Fruit fly (Drosophila melanogaster) whole organism, pupa: ENCODE results near the gene HipHop.

Source experiments
- CG10348 ChIP-seq: fragments of 200-800 bp; sonication (Bioruptor generic); IDR thresholded peaks from 2 replicates; pipeline ENCODE4 v1.3.6; 2022; ENCODE audit warnings: missing biosample characterization, missing genetic modification characterization
- CG12605 ChIP-seq: fragments of 200-800 bp; sonication (Bioruptor generic); IDR thresholded peaks from 2 replicates; pipeline ENCODE4 v1.3.6; 2022; ENCODE audit warnings: missing biosample characterization, missing genetic modification characterization
- CG13204 ChIP-seq: fragments of 200-800 bp; sonication (Bioruptor generic); optimal IDR thresholded peaks from 2 replicates; lab custom pipeline; 2018; ENCODE audit warnings: missing biosample characterization, mild to moderate bottlenecking, missing genetic modification characterization, moderate library complexity
- CG14655 ChIP-seq: fragments of 200-800 bp; sonication (Bioruptor generic); optimal IDR thresholded peaks from 3 replicates; lab custom pipeline; 2017; ENCODE audit warnings: mild to moderate bottlenecking, missing biosample characterization, missing genetic modification reagents, missing genetic modification characterization
- CG15710 ChIP-seq: fragments of 200-800 bp; sonication (Bioruptor generic); optimal IDR thresholded peaks from 2 replicates; lab custom pipeline; 2018; ENCODE audit warnings: missing biosample characterization, mild to moderate bottlenecking, missing genetic modification characterization, moderate library complexity
- CG17806 ChIP-seq: fragments of 200-800 bp; sonication (Bioruptor generic); optimal IDR thresholded peaks from 2 replicates; lab custom pipeline; 2018; ENCODE audit warnings: missing biosample characterization, mild to moderate bottlenecking, missing genetic modification characterization, moderate library complexity
- CG32121 ChIP-seq: fragments of 200-800 bp; sonication (Bioruptor generic); IDR thresholded peaks from 2 replicates; pipeline ENCODE4 v1.3.6; 2022; ENCODE audit warnings: missing biosample characterization, missing genetic modification characterization
- CG34367 ChIP-seq: fragments of 200-800 bp; sonication (Bioruptor generic); optimal IDR thresholded peaks from 2 replicates; lab custom pipeline; 2018; ENCODE audit warnings: missing biosample characterization, mild to moderate bottlenecking, missing genetic modification characterization
- CG4496 ChIP-seq: fragments of 200-800 bp; sonication (Bioruptor generic); IDR thresholded peaks from 3 replicates; pipeline ENCODE4 v1.3.6; 2022; ENCODE audit warnings: missing biosample characterization, missing genetic modification characterization
- CG8159 ChIP-seq: fragments of 200-800 bp; sonication (Bioruptor generic); optimal IDR thresholded peaks from 3 replicates; lab custom pipeline; 2018; ENCODE audit warnings: missing biosample characterization, mild to moderate bottlenecking, missing genetic modification characterization, moderate library complexity
- CG8301 ChIP-seq: fragments of 200-800 bp; sonication (Bioruptor generic); optimal IDR thresholded peaks from 2 replicates; lab custom pipeline; 2018; ENCODE audit warnings: missing biosample characterization, mild to moderate bottlenecking, missing genetic modification characterization
- CG9948 ChIP-seq: fragments of 200-800 bp; sonication (Bioruptor generic); optimal IDR thresholded peaks from 2 replicates; lab custom pipeline; 2018; ENCODE audit warnings: missing biosample characterization, mild to moderate bottlenecking, missing genetic modification characterization, moderate library complexity
- D1 ChIP-seq: fragments of 200-800 bp; sonication (Bioruptor generic); optimal IDR thresholded peaks from 2 replicates; lab custom pipeline; 2018; ENCODE audit warnings: missing biosample characterization, mild to moderate bottlenecking, missing genetic modification characterization, moderate library complexity
- EcR ChIP-seq: fragments of 200-800 bp; sonication (Bioruptor generic); optimal IDR thresholded peaks from 3 replicates; lab custom pipeline; 2019; ENCODE audit warnings: missing biosample characterization, missing genetic modification characterization, mild to moderate bottlenecking, moderate library complexity, missing genetic modification reagents
- Ets98B ChIP-seq: fragments of 200-800 bp; sonication (Bioruptor generic); IDR thresholded peaks from 2 replicates; pipeline ENCODE4 v1.3.6; 2022; ENCODE audit warnings: missing biosample characterization, missing genetic modification characterization
- Pif1A ChIP-seq: fragments of 200-800 bp; sonication (Bioruptor generic); optimal IDR thresholded peaks from 3 replicates; lab custom pipeline; 2016; ENCODE audit warnings: missing biosample characterization, missing genetic modification characterization
- Pif1B ChIP-seq: fragments of 200-800 bp; sonication (Bioruptor generic); optimal IDR thresholded peaks from 3 replicates; lab custom pipeline; 2016; ENCODE audit warnings: missing biosample characterization, missing genetic modification characterization
- Snoo ChIP-seq: fragments of 200-800 bp; sonication (Bioruptor generic); optimal IDR thresholded peaks from 3 replicates; lab custom pipeline; 2017; ENCODE audit warnings: missing biosample characterization, mild to moderate bottlenecking, missing genetic modification characterization, inconsistent platforms
- fd96Ca ChIP-seq: fragments of 200-800 bp; sonication (Bioruptor generic); IDR thresholded peaks from 3 replicates; pipeline ENCODE4 v1.3.6; 2022; ENCODE audit warnings: missing biosample characterization, missing genetic modification characterization
- gl ChIP-seq: fragments of 200-800 bp; sonication (Bioruptor generic); optimal IDR thresholded peaks from 2 replicates; lab custom pipeline; 2018; ENCODE audit warnings: missing biosample characterization, mild to moderate bottlenecking, missing genetic modification characterization
- rn ChIP-seq: fragments of 200-800 bp; sonication (Bioruptor generic); IDR thresholded peaks from 2 replicates; pipeline ENCODE4 v1.3.6; 2022; ENCODE audit warnings: missing biosample characterization, missing genetic modification characterization

The HipHop gene

DNA sequence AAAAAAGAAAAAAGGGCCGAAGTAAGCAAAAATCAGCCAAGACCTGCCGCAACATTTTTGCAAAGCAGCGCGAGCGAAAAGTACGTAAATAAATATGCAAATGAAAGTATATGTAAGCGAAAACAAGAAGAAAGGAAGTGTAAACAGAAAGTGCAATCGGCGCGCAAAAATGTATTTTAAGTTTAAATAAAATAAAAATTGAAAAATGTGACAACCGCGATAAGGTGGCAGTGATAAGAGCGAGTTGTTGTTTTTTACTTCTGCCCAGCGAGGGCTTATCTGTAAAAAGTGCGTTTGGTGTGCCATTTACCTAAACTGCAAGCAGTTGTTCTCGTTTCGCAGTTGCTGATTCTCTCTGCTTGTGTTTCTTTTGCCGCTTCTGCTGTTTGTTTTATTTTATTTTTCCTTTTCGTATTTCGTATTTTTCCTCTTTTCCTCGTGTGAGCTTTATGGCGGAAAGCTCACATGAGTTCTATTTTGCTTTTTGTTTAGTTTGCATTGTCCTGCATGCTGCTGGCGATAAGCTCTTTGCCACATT, 30.3 kb upstream of the HipHop start:
- TF ChIP-seq Pif1A (GFP tag; lab: Kevin White, UChicago) = peak; percentile 83
- TF ChIP-seq rn (GFP tag; lab: Robert Waterston, UW) = peak; percentile 75
- peak; percentile 77 for TF ChIP-seq CG34367 (tag; lab: Kevin White, UChicago)
- TF ChIP-seq CG8159 (tag; lab: Kevin White, UChicago) = peak; percentile 69
- TF ChIP-seq Pif1B = peak; percentile 27
- TF ChIP-seq CG8301 (tag; lab: Kevin White, UChicago) = peak; percentile 71
- no peak for TF ChIP-seq EcR
- TF ChIP-seq CG12605 = peak; percentile 96
- peak; percentile 79 for TF ChIP-seq CG32121 (GFP tag; lab: Robert Waterston, UW)
- TF ChIP-seq D1 (tag; lab: Kevin White, UChicago) = no peak
- no peak for TF ChIP-seq CG10348 (GFP tag; lab: Robert Waterston, UW)
- TF ChIP-seq fd96Ca (GFP tag; lab: Robert Waterston, UW) = peak; percentile 71; the same call in 2 of the 3 replicates
- peak; percentile 63 for TF ChIP-seq CG17806 (tag; lab: Kevin White, UChicago)
- peak; percentile 36 for TF ChIP-seq Snoo (tag; lab: Kevin White, UChicago)
- TF ChIP-seq gl = peak; percentile 91
- peak; percentile 53 for TF ChIP-seq CG9948 (tag; lab: Kevin White, UChicago)
- peak; percentile 80 for TF ChIP-seq CG13204 (GFP tag; lab: Kevin White, UChicago)
- peak; percentile 66 for TF ChIP-seq CG15710
- peak; percentile 81 for TF ChIP-seq Ets98B (GFP tag; lab: Robert Waterston, UW)
- TF ChIP-seq CG14655 = peak; percentile 81
- TF ChIP-seq CG4496 (GFP tag; lab: Robert Waterston, UW) = peak; percentile 89

DNA sequence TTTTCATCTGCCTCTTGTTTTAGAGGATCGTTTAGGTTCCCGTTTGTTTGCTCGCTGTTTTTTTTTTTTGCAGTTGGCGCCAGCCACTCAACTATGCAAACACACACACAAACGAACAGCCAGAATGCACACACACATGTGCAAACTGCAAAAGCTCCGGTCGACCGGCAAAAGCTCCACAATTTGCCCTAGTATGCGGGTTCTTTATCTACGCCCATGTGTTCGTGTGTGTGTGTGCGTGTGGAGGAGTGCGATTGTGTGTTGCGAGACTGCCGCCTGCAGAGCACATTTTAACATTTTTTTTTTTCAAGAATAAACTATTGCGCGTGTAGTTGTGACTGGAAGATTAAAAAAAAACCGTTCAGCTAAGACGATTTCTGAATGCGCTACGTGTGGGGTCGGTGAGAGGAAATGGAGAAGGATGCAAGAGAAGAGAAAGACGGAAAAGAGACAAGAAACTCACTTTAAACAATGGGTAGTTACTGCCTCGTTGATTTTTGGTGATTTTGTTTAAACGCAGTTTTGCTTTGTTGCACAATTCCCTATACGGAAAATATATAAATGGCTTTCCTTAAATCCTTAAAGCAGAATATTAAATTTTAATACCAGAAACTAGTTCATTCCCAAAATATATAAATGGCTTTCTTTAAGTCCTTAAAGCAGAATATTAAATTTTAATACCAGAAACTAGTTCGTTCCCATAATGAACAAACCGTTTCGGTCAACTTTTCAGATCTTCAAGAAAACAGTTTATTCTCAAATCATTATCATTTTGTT, 29.6 kb upstream of the HipHop start:
- peak; percentile 48 for TF ChIP-seq Ets98B (GFP tag; lab: Robert Waterston, UW)
- TF ChIP-seq CG32121 (GFP tag; lab: Robert Waterston, UW) = peak; percentile 72
- peak; percentile 34 for TF ChIP-seq CG8301 (tag; lab: Kevin White, UChicago)
- peak; percentile 76; the same call in 2 of the 3 replicates for TF ChIP-seq fd96Ca (GFP tag; lab: Robert Waterston, UW)
- peak; percentile 70 for TF ChIP-seq CG8159 (tag; lab: Kevin White, UChicago)
- peak; percentile 35 for TF ChIP-seq Pif1A (GFP tag; lab: Kevin White, UChicago)
- TF ChIP-seq D1 (tag; lab: Kevin White, UChicago) = no peak
- TF ChIP-seq rn (GFP tag; lab: Robert Waterston, UW) = no peak
- peak; percentile 74 for TF ChIP-seq CG34367 (tag; lab: Kevin White, UChicago)
- TF ChIP-seq gl = peak; percentile 82
- TF ChIP-seq EcR = peak; percentile 62
- TF ChIP-seq CG9948 (tag; lab: Kevin White, UChicago) = peak; percentile 48
- TF ChIP-seq CG17806 (tag; lab: Kevin White, UChicago) = peak; percentile 62
- TF ChIP-seq CG14655 = peak; percentile 55
- TF ChIP-seq CG12605 = peak; percentile 66
- TF ChIP-seq CG15710 = peak; percentile 72
- TF ChIP-seq CG13204 (GFP tag; lab: Kevin White, UChicago) = peak; percentile 32
- TF ChIP-seq Snoo (tag; lab: Kevin White, UChicago) = no peak
- peak; percentile 52 for TF ChIP-seq Pif1B
- TF ChIP-seq CG4496 (GFP tag; lab: Robert Waterston, UW) = peak; percentile 86
- no peak for TF ChIP-seq CG10348 (GFP tag; lab: Robert Waterston, UW)

DNA sequence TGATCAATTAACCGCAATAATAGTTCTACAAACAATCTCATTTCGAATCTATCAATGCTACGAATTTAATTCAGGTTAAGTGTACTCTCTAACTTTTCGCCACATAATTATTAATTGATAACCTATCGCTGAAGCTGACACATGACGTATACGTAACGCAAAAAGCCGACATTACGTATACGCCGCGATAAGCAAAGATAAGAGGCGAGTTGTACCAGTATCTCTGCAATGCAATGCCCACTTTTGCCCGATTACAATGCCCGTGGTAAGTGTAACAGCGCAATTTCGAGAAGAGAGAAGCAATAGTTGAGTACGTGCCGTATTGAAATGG, 29.0 kb upstream of the HipHop start:
- TF ChIP-seq CG32121 (GFP tag; lab: Robert Waterston, UW) = no peak
- TF ChIP-seq EcR = peak; percentile 47
- TF ChIP-seq CG14655 = no peak
- no peak for TF ChIP-seq CG8301 (tag; lab: Kevin White, UChicago)
- no peak for TF ChIP-seq CG9948 (tag; lab: Kevin White, UChicago)
- TF ChIP-seq CG15710 = no peak
- TF ChIP-seq Ets98B (GFP tag; lab: Robert Waterston, UW) = no peak
- no peak for TF ChIP-seq Snoo (tag; lab: Kevin White, UChicago)

DNA sequence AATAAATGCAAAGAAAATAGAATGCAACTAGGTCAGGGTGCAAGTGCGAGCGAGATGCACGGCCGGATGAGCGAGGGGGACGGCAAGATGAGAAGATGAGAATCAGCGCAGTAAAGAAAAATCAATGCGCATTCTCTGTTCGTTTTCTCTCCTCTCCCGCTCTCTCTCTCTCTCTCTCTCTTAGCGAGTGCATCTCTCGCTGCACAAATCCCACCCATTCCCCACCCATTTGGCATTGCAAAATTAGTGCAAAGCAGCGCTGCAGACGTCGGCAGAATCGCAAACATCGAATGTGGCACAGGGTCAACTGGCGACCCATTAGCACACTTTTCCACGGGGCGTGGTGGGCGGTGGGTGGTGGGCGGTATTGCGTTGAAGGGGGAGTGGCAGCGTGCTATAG, 28.1 kb upstream of the HipHop start:
- TF ChIP-seq CG34367 (tag; lab: Kevin White, UChicago) (no peak), CG4496 (GFP tag; lab: Robert Waterston, UW) (0 out of 3 replicates have a peak, but pooled peaks have one; percentile 50), D1 (tag; lab: Kevin White, UChicago) (no peak), CG32121 (GFP tag; lab: Robert Waterston, UW) (0 out of 2 replicates have a peak, but pooled peaks have one; percentile 13), rn (GFP tag; lab: Robert Waterston, UW) (no peak), CG17806 (tag; lab: Kevin White, UChicago) (no peak), CG15710 (no peak), EcR (peak; percentile 18), gl (no peak), CG13204 (GFP tag; lab: Kevin White, UChicago) (peak; percentile 10), CG8159 (tag; lab: Kevin White, UChicago) (no peak), Ets98B (GFP tag; lab: Robert Waterston, UW) (peak; percentile 25; the same call in 1 of the 2 replicates), Pif1B (no peak), fd96Ca (GFP tag; lab: Robert Waterston, UW) (0 out of 3 replicates have a peak, but pooled peaks have one; percentile 16), CG12605 (peak; percentile 28; the same call in 1 of the 2 replicates)
